Worm (Caenorhabditis elegans): ENCODE data around the gene otub-3.

DNA sequence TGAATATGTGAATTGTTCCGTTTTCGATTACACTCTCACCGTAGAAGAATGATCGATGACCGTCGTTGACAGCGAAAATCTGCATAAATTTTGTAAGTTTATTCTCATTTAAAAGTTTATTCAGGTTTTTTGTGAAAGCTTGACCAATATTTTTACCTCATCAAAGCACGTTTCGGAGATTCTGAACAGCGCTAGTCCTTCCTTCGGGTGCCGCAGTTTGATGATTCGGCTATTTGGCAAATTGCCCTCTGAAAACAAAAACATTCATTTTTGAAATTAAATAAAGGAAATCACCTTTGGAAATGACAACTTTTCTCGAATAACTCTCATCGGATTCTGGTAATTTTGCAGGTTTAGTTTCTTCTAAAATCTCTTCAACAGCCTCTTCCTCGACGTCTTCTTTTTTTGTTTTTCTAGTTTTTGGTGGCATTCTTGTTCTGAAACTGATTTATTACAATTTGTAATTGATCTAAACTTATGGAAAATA lies 13.0 kb downstream of the otub-3 start, which contains the start of gene F21D5.6:
- TF ChIP-seq unc-39 (tag; optimal IDR thresholded peaks at IDR 0.05) (no peak), pqm-1 (tag; optimal IDR thresholded peaks at IDR 0.05) (no peak), lsy-12 (tag; optimal IDR thresholded peaks at IDR 0.05) (no peak), jun-1 (tag; optimal IDR thresholded peaks at IDR 0.05) (no peak)
